Worm (Caenorhabditis elegans) whole organism, L3 larva: Measurements from ENCODE around the gene F25G6.8.

Source experiments
- R02D3.7 ChIP-seq: fragments of 150-350 bp; optimal IDR thresholded peaks from 2 replicates; lab custom pipeline; 2014; ENCODE audit warnings: missing biosample characterization, missing genetic modification characterization
- aly-2 ChIP-seq: fragments of 150-350 bp; optimal IDR thresholded peaks from 2 replicates; lab custom pipeline; 2014; ENCODE audit warnings: missing biosample characterization, missing genetic modification characterization
- ama-1 ChIP-seq: fragments of 150-350 bp; optimal IDR thresholded peaks from 2 replicates; lab custom pipeline; 2018
- ceh-16 ChIP-seq: sonication (generic microtip); optimal IDR thresholded peaks from 2 replicates; lab custom pipeline; 2017; ENCODE audit warnings: missing biosample characterization, missing genetic modification characterization
- ceh-28 ChIP-seq: fragments of 150-350 bp; optimal IDR thresholded peaks from 2 replicates; lab custom pipeline; 2014; ENCODE audit warnings: missing biosample characterization, missing genetic modification reagents, missing genetic modification characterization
- ceh-82 ChIP-seq: fragments of 150-350 bp; optimal IDR thresholded peaks from 2 replicates; lab custom pipeline; 2014; ENCODE audit warnings: missing biosample characterization, missing genetic modification characterization
- ceh-9 ChIP-seq: sonication (generic microtip); optimal IDR thresholded peaks from 2 replicates; lab custom pipeline; 2018; ENCODE audit warnings: missing biosample characterization, missing genetic modification characterization
- egl-27 ChIP-seq: sonication (generic microtip); optimal IDR thresholded peaks from 4 replicates; lab custom pipeline; 2017; ENCODE audit warnings: missing biosample characterization, missing genetic modification reagents, missing genetic modification characterization
- egl-5 ChIP-seq: fragments of 150-350 bp; optimal IDR thresholded peaks from 2 replicates; lab custom pipeline; 2017; ENCODE audit warnings: missing biosample characterization, missing genetic modification reagents, missing genetic modification characterization, inconsistent platforms
- elt-1 ChIP-seq: fragments of 150-350 bp; optimal IDR thresholded peaks from 2 replicates; lab custom pipeline; 2014; ENCODE audit warnings: missing biosample characterization, missing genetic modification characterization
- elt-2 ChIP-seq: sonication (generic microtip); optimal IDR thresholded peaks from 2 replicates; lab custom pipeline; 2016; ENCODE audit warnings: missing genetic modification reagents, mild to moderate bottlenecking, missing genetic modification characterization, missing compliant biosample characterization
- elt-3 ChIP-seq, 3 experiments: fragments of 150-350 bp in 1 of 3; sonication (generic microtip) in 2 of 3; optimal IDR thresholded peaks; 2 replicates in 2 of 3; 4 replicates in 1 of 3; lab custom pipeline; 2014 to 2017; ENCODE audit warnings: missing biosample characterization in 3 of 3, missing genetic modification characterization in 3 of 3
- eor-1 ChIP-seq, 2 experiments: fragments of 150-350 bp; optimal IDR thresholded peaks; 2 replicates each; lab custom pipeline; 2014 to 2018; ENCODE audit warnings: missing biosample characterization in 2 of 2, missing genetic modification characterization in 2 of 2
- fkh-10 ChIP-seq: sonication (generic microtip); optimal IDR thresholded peaks from 2 replicates; lab custom pipeline; 2017; ENCODE audit warnings: missing biosample characterization, missing genetic modification reagents, missing genetic modification characterization
- fos-1 ChIP-seq: fragments of 150-350 bp; optimal IDR thresholded peaks from 2 replicates; lab custom pipeline; 2014; ENCODE audit warnings: missing biosample characterization, missing genetic modification characterization
- hmg-11 ChIP-seq: sonication (generic microtip); optimal IDR thresholded peaks from 2 replicates; lab custom pipeline; 2016; ENCODE audit warnings: missing genetic modification characterization, missing compliant biosample characterization
- jun-1 ChIP-seq: fragments of 150-350 bp; optimal IDR thresholded peaks from 2 replicates; lab custom pipeline; 2014; ENCODE audit warnings: missing biosample characterization, missing genetic modification reagents, missing genetic modification characterization
- lin-15B ChIP-seq: fragments of 150-350 bp; optimal IDR thresholded peaks from 2 replicates; lab custom pipeline; 2014; ENCODE audit warnings: missing biosample characterization, missing genetic modification characterization
- lin-39 ChIP-seq: fragments of 150-350 bp; optimal IDR thresholded peaks from 2 replicates; lab custom pipeline; 2018; ENCODE audit warnings: missing biosample characterization, missing genetic modification reagents, missing genetic modification characterization
- nfya-1 ChIP-seq: sonication (generic microtip); optimal IDR thresholded peaks from 2 replicates; lab custom pipeline; 2017; ENCODE audit warnings: missing genetic modification characterization, mild to moderate bottlenecking, missing compliant biosample characterization, antibody characterized with exemption, moderate library complexity; ENCODE audit not compliant: insufficient read depth
- nhr-11 ChIP-seq: fragments of 150-350 bp; optimal IDR thresholded peaks from 2 replicates; lab custom pipeline; 2014; ENCODE audit warnings: missing biosample characterization, missing genetic modification characterization
- nhr-23 ChIP-seq: fragments of 150-350 bp; optimal IDR thresholded peaks from 2 replicates; lab custom pipeline; 2014; ENCODE audit warnings: missing biosample characterization, missing genetic modification reagents, missing genetic modification characterization
- nhr-237 ChIP-seq: fragments of 150-350 bp; optimal IDR thresholded peaks from 2 replicates; lab custom pipeline; 2014; ENCODE audit warnings: missing biosample characterization, missing genetic modification characterization
- nhr-25 ChIP-seq: sonication (generic microtip); optimal IDR thresholded peaks from 2 replicates; lab custom pipeline; 2017; ENCODE audit warnings: missing biosample characterization, missing genetic modification characterization
- nhr-43 ChIP-seq: sonication (generic microtip); optimal IDR thresholded peaks from 2 replicates; lab custom pipeline; 2016; ENCODE audit warnings: mild to moderate bottlenecking, missing genetic modification characterization, missing compliant biosample characterization; ENCODE audit not compliant: poor library complexity, severe bottlenecking
- nhr-76 ChIP-seq: fragments of 150-350 bp; sonication (generic microtip); optimal IDR thresholded peaks from 5 replicates; lab custom pipeline; 2014; ENCODE audit warnings: missing biosample characterization, missing genetic modification characterization
- nhr-77 ChIP-seq: fragments of 150-350 bp; optimal IDR thresholded peaks from 2 replicates; lab custom pipeline; 2014; ENCODE audit warnings: missing biosample characterization, missing genetic modification characterization
- pha-4 ChIP-seq: fragments of 150-350 bp; optimal IDR thresholded peaks from 2 replicates; lab custom pipeline; 2014; ENCODE audit warnings: missing biosample characterization, missing genetic modification reagents, missing genetic modification characterization
- skn-1 ChIP-seq: fragments of 150-350 bp; optimal IDR thresholded peaks from 2 replicates; lab custom pipeline; 2014; ENCODE audit warnings: missing biosample characterization, missing genetic modification characterization
- snpc-4 ChIP-seq: fragments of 150-350 bp; optimal IDR thresholded peaks from 2 replicates; lab custom pipeline; 2014; ENCODE audit warnings: missing biosample characterization, missing genetic modification characterization
- tbx-2 ChIP-seq: sonication (generic microtip); optimal IDR thresholded peaks from 2 replicates; lab custom pipeline; 2016; ENCODE audit warnings: mild to moderate bottlenecking, missing genetic modification characterization, missing compliant biosample characterization
- unc-39 ChIP-seq: sonication (generic microtip); optimal IDR thresholded peaks from 4 replicates; lab custom pipeline; 2017; ENCODE audit warnings: missing biosample characterization, missing genetic modification characterization
- ztf-4 ChIP-seq: fragments of 150-350 bp; optimal IDR thresholded peaks from 2 replicates; lab custom pipeline; 2014; ENCODE audit warnings: missing biosample characterization, missing genetic modification characterization

F25G6.8 gene

ce11 chrV:8560916-8561315 is 4.1 kb downstream of the F25G6.8 start, which contains the start of gene acr-16:
Gene acr-16 (plus strand): TSS chrV:8561216.
- TF ChIP-seq hmg-11 (tag; lab: Kevin White, UChicago) (no peak), jun-1 (tag; lab: Kevin White, UChicago) (no peak), elt-1 (no peak), ceh-16 (no peak), lin-39 (tag; lab: Kevin White, UChicago) (no peak), nhr-237 (tag; lab: Kevin White, UChicago) (no peak)

ce11 chrV:8555955-8556354 is 9.0 kb downstream of the F25G6.8 start:
- no peak for TF ChIP-seq nhr-76 (tag; lab: Kevin White, UChicago)

ce11 chrV:8552460-8552859 is 12.5 kb downstream of the F25G6.8 start, which contains the start of gene acr-15:
Gene acr-15 (plus strand): TSS chrV:8552695.
- no peak for TF ChIP-seq elt-1
- TF ChIP-seq egl-5: peak; percentile 97
- TF ChIP-seq, all 47 proteins: peak for 1

ce11 chrV:8548989-8549388 is 16.0 kb downstream of the F25G6.8 start, which contains the start of gene stdh-4:
Gene stdh-4 (plus strand): TSS chrV:8549289.
- no peak for TF ChIP-seq jun-1 (tag; lab: Kevin White, UChicago)
- TF ChIP-seq, all 47 proteins: peak for 0

- no peak for TF ChIP-seq eor-1 (tag; optimal IDR thresholded peaks at IDR 0.05; lab: Kevin White, UChicago)
- no peak for TF ChIP-seq pha-4
- no peak for TF ChIP-seq ceh-82 (tag; lab: Kevin White, UChicago)
- no peak for TF ChIP-seq snpc-4 (tag; lab: Kevin White, UChicago)
- no peak for TF ChIP-seq fos-1 (tag; lab: Kevin White, UChicago)
- no peak for TF ChIP-seq lin-39 (tag; lab: Kevin White, UChicago)
- TF ChIP-seq nhr-77 (tag; lab: Kevin White, UChicago): no peak
- no peak for TF ChIP-seq ceh-28 (tag; lab: Kevin White, UChicago)
- no peak for TF ChIP-seq elt-2 (tag; lab: Kevin White, UChicago)
- no peak for TF ChIP-seq jun-1 (tag; lab: Kevin White, UChicago)
- TF ChIP-seq lin-15B (tag; lab: Kevin White, UChicago): no peak
- TF ChIP-seq elt-3 (tag; optimal IDR thresholded peaks at IDR 0.05; lab: Kevin White, UChicago): no peak
- no peak for TF ChIP-seq aly-2 (tag; lab: Kevin White, UChicago)
- TF ChIP-seq nhr-11 (tag; lab: Kevin White, UChicago): no peak
- no peak for TF ChIP-seq tbx-2
- no peak for TF ChIP-seq nhr-25
- TF ChIP-seq, all 47 proteins: peak for 0
Measured at ce11 chrV:8545531-8546224, 19.3 kb downstream of the F25G6.8 start, which contains the start of the genes slc-17.8 and asns-1. Gene slc-17.8 (minus strand): TSS chrV:8545581. Gene asns-1 (plus strand): TSS chrV:8546174.

- TF ChIP-seq ama-1 (lab: Kevin White, UChicago) (no peak), fos-1 (tag; lab: Kevin White, UChicago) (no peak), nhr-23 (tag; lab: Kevin White, UChicago) (no peak), R02D3.7 (tag; lab: Kevin White, UChicago) (no peak), lin-39 (tag; lab: Kevin White, UChicago) (no peak), skn-1 (tag; lab: Kevin White, UChicago) (no peak), unc-39 (tag; lab: Kevin White, UChicago) (no peak), eor-1 (tag; optimal IDR thresholded peaks at IDR 0.05; lab: Kevin White, UChicago) (no peak), pha-4 (no peak), ztf-4 (tag; lab: Kevin White, UChicago) (no peak), elt-1 (no peak), nhr-43 (tag; lab: Kevin White, UChicago) (no peak), ceh-82 (tag; lab: Kevin White, UChicago) (no peak), nfya-1 (tag; lab: Kevin White, UChicago) (no peak), fkh-10 (GFP tag; lab: Kevin White, UChicago) (no peak), egl-27 (tag; lab: Kevin White, UChicago) (no peak), nhr-11 (tag; lab: Kevin White, UChicago) (no peak), ceh-9 (tag; lab: Kevin White, UChicago) (no peak), ceh-28 (tag; lab: Kevin White, UChicago) (no peak), nhr-25 (no peak)
Measured at ce11 chrV:8537031-8537430, 27.9 kb downstream of the F25G6.8 start, which contains the start of gene otpl-4. Gene otpl-4 (plus strand): TSS chrV:8537331.
